Worm (Caenorhabditis elegans) whole organism, L1 larva: ENCODE results near the gene C52G5.2.
A peak's percentile ranks its signal among the peaks of the same experiment; 100 is the strongest.

ENCODE experiments used
- C04F5.9 ChIP-seq: sonication (generic microtip); optimal IDR thresholded peaks from 2 replicates; lab custom pipeline; 2016; ENCODE audit warnings: missing genetic modification characterization, missing compliant biosample characterization
- C34B4.2 ChIP-seq: sonication (generic microtip); optimal IDR thresholded peaks from 2 replicates; lab custom pipeline; 2017; ENCODE audit warnings: mild to moderate bottlenecking, missing genetic modification characterization, missing compliant biosample characterization
- F16B12.6 ChIP-seq: fragments of 150-350 bp; optimal IDR thresholded peaks from 2 replicates; lab custom pipeline; 2014; ENCODE audit warnings: missing biosample characterization, missing genetic modification characterization
- aha-1 ChIP-seq: fragments of 150-350 bp; optimal IDR thresholded peaks from 2 replicates; lab custom pipeline; 2014; ENCODE audit warnings: missing biosample characterization, missing genetic modification characterization
- alr-1 ChIP-seq: fragments of 200-800 bp; sonication (Bioruptor generic); optimal IDR thresholded peaks from 2 replicates; lab custom pipeline; 2018; ENCODE audit warnings: borderline replicate concordance, mild to moderate bottlenecking, missing genetic modification characterization, missing compliant biosample characterization
- ama-1 ChIP-seq: fragments of 150-350 bp; optimal IDR thresholded peaks from 2 replicates; lab custom pipeline; 2014
- blmp-1 ChIP-seq: fragments of 150-350 bp; optimal IDR thresholded peaks from 2 replicates; lab custom pipeline; 2014; ENCODE audit warnings: missing biosample characterization, missing genetic modification characterization
- ceh-63 ChIP-seq: fragments of 200-800 bp; sonication (Bioruptor generic); optimal IDR thresholded peaks from 2 replicates; lab custom pipeline; 2018; ENCODE audit warnings: mild to moderate bottlenecking, missing genetic modification characterization, missing compliant biosample characterization
- ceh-8 ChIP-seq: fragments of 200-800 bp; sonication (Bioruptor generic); optimal IDR thresholded peaks from 2 replicates; lab custom pipeline; 2018; ENCODE audit warnings: mild to moderate bottlenecking, missing genetic modification characterization, moderate library complexity, missing compliant biosample characterization
- ceh-82 ChIP-seq, 3 experiments: fragments of 150-350 bp in 1 of 3; sonication (generic microtip) in 2 of 3; optimal IDR thresholded peaks; 2 replicates each; lab custom pipeline; 2014 to 2017; ENCODE audit warnings: missing biosample characterization in 3 of 3, missing genetic modification characterization in 3 of 3
- ceh-88 ChIP-seq: fragments of 200-800 bp; sonication (Bioruptor generic); IDR thresholded peaks from 2 replicates; pipeline ENCODE4 v1.3.6; 2022; ENCODE audit warnings: missing genetic modification characterization, missing compliant biosample characterization
- ceh-90 ChIP-seq: sonication (generic microtip); optimal IDR thresholded peaks from 2 replicates; lab custom pipeline; 2016; ENCODE audit warnings: missing genetic modification characterization, missing compliant biosample characterization
- ces-1 ChIP-seq: fragments of 150-350 bp; optimal IDR thresholded peaks from 2 replicates; lab custom pipeline; 2014; ENCODE audit warnings: missing biosample characterization, missing genetic modification reagents, missing genetic modification characterization
- dpl-1 ChIP-seq, 3 experiments: fragments of 150-350 bp in 2 of 3; sonication (generic microtip) in 1 of 3; optimal IDR thresholded peaks; 2 replicates each; lab custom pipeline; 2014 to 2017; ENCODE audit warnings: missing biosample characterization in 3 of 3, missing genetic modification characterization in 3 of 3, missing genetic modification reagents in 3 of 3
- efl-1 ChIP-seq, 4 experiments: fragments of 150-350 bp; optimal IDR thresholded peaks in 3 of 4; peaks in 1 of 4; 1 replicate in 1 of 4; 2 replicates in 3 of 4; lab custom pipeline; 2014; ENCODE audit warnings: missing biosample characterization in 2 of 4, missing genetic modification characterization in 2 of 4, missing genetic modification reagents in 2 of 4
- efl-3 ChIP-seq: fragments of 200-800 bp; sonication (Bioruptor generic); optimal IDR thresholded peaks from 2 replicates; lab custom pipeline; 2018; ENCODE audit warnings: mild to moderate bottlenecking, missing genetic modification characterization, missing compliant biosample characterization
- elt-2 ChIP-seq: sonication (generic microtip); optimal IDR thresholded peaks from 2 replicates; lab custom pipeline; 2016; ENCODE audit warnings: missing genetic modification characterization, mild to moderate bottlenecking, inconsistent platforms, missing compliant biosample characterization, missing genetic modification reagents
- elt-3 ChIP-seq, 6 experiments: fragments of 150-350 bp in 1 of 6; sonication (generic microtip); optimal IDR thresholded peaks; 2 replicates each; lab custom pipeline; 2017 to 2018; ENCODE audit warnings: missing biosample characterization in 6 of 6, missing genetic modification characterization in 6 of 6, inconsistent platforms in 1 of 6
- fkh-10 ChIP-seq: sonication (generic microtip); optimal IDR thresholded peaks from 2 replicates; lab custom pipeline; 2017; ENCODE audit warnings: missing biosample characterization, missing genetic modification reagents, missing genetic modification characterization
- grh-1 ChIP-seq: fragments of 200-800 bp; sonication (Bioruptor generic); IDR thresholded peaks from 2 replicates; pipeline ENCODE4 v1.3.6; 2022; ENCODE audit warnings: missing genetic modification reagents, missing genetic modification characterization, missing compliant biosample characterization
- hpl-2 ChIP-seq: fragments of 150-350 bp; optimal IDR thresholded peaks from 2 replicates; lab custom pipeline; 2014; ENCODE audit warnings: missing biosample characterization, missing genetic modification reagents, missing genetic modification characterization
- irx-1 ChIP-seq: sonication (generic microtip); optimal IDR thresholded peaks from 2 replicates; lab custom pipeline; 2016; ENCODE audit warnings: missing genetic modification characterization, missing compliant biosample characterization
- lin-14 ChIP-seq: fragments of 200-800 bp; sonication (Bioruptor generic); optimal IDR thresholded peaks from 2 replicates; lab custom pipeline; 2018; ENCODE audit warnings: mild to moderate bottlenecking, missing genetic modification characterization, moderate library complexity, missing compliant biosample characterization
- lin-15B ChIP-seq: fragments of 150-350 bp; sonication (generic microtip); optimal IDR thresholded peaks from 3 replicates; lab custom pipeline; 2014; ENCODE audit warnings: missing biosample characterization, missing genetic modification characterization
- lin-35 ChIP-seq, 2 experiments: fragments of 150-350 bp; optimal IDR thresholded peaks; 2 replicates each; lab custom pipeline; 2014; ENCODE audit warnings: missing biosample characterization in 2 of 2, missing genetic modification characterization in 2 of 2, missing genetic modification reagents in 2 of 2
- lin-39 ChIP-seq: fragments of 150-350 bp; optimal IDR thresholded peaks from 2 replicates; lab custom pipeline; 2014; ENCODE audit warnings: missing biosample characterization, missing genetic modification reagents, missing genetic modification characterization
- mdl-1 ChIP-seq, 2 experiments: fragments of 150-350 bp; optimal IDR thresholded peaks; 2 replicates each; lab custom pipeline; 2014 to 2017; ENCODE audit warnings: missing biosample characterization in 2 of 2, missing genetic modification characterization in 2 of 2, inconsistent platforms in 1 of 2
- mef-2 ChIP-seq: fragments of 150-350 bp; optimal IDR thresholded peaks from 2 replicates; lab custom pipeline; 2014; ENCODE audit warnings: missing biosample characterization, missing genetic modification characterization
- mep-1 ChIP-seq: fragments of 150-350 bp; optimal IDR thresholded peaks from 2 replicates; lab custom pipeline; 2014; ENCODE audit warnings: missing biosample characterization, missing genetic modification characterization
- nhr-11 ChIP-seq: fragments of 150-350 bp; optimal IDR thresholded peaks from 2 replicates; lab custom pipeline; 2014; ENCODE audit warnings: missing biosample characterization, missing genetic modification characterization
- nhr-12 ChIP-seq: sonication (generic microtip); optimal IDR thresholded peaks from 2 replicates; lab custom pipeline; 2017; ENCODE audit warnings: missing biosample characterization, missing genetic modification characterization
- nhr-71 ChIP-seq: sonication (generic microtip); optimal IDR thresholded peaks from 2 replicates; lab custom pipeline; 2016; ENCODE audit warnings: mild to moderate bottlenecking, missing genetic modification characterization, moderate library complexity, missing compliant biosample characterization
- nhr-76 ChIP-seq: sonication (generic microtip); optimal IDR thresholded peaks from 2 replicates; lab custom pipeline; 2017; ENCODE audit warnings: missing biosample characterization, missing genetic modification characterization
- nhr-84 ChIP-seq: sonication (generic microtip); optimal IDR thresholded peaks from 2 replicates; lab custom pipeline; 2017; ENCODE audit warnings: missing biosample characterization, missing genetic modification characterization
- nhr-85 ChIP-seq: sonication (generic microtip); peaks from one replicate; lab custom pipeline; 2016; ENCODE audit warnings: missing genetic modification characterization, inconsistent platforms, missing compliant biosample characterization
- nhr-90 ChIP-seq: sonication (generic microtip); optimal IDR thresholded peaks from 2 replicates; lab custom pipeline; 2016; ENCODE audit warnings: mild to moderate bottlenecking, missing genetic modification characterization, missing compliant biosample characterization; ENCODE audit not compliant: poor library complexity
- pag-3 ChIP-seq: sonication (generic microtip); optimal IDR thresholded peaks from 2 replicates; lab custom pipeline; 2017; ENCODE audit warnings: missing genetic modification characterization, mild to moderate bottlenecking, missing compliant biosample characterization, antibody characterized with exemption, borderline replicate concordance; ENCODE audit not compliant: insufficient read depth
- pqm-1 ChIP-seq: sonication (generic microtip); optimal IDR thresholded peaks from 3 replicates; lab custom pipeline; 2017; ENCODE audit warnings: missing biosample characterization, missing genetic modification characterization
- rnt-1 ChIP-seq: sonication (generic microtip); optimal IDR thresholded peaks from 2 replicates; lab custom pipeline; 2016; ENCODE audit warnings: mild to moderate bottlenecking, missing genetic modification characterization, moderate library complexity, missing compliant biosample characterization
- snpc-4 ChIP-seq: fragments of 150-350 bp; optimal IDR thresholded peaks from 2 replicates; lab custom pipeline; 2014; ENCODE audit warnings: missing biosample characterization, missing genetic modification characterization
- unc-30 ChIP-seq: sonication (generic microtip); optimal IDR thresholded peaks from 2 replicates; lab custom pipeline; 2017; ENCODE audit warnings: missing biosample characterization, missing genetic modification characterization
- unc-62 ChIP-seq: fragments of 150-350 bp; optimal IDR thresholded peaks from 2 replicates; lab custom pipeline; 2014; ENCODE audit warnings: missing biosample characterization, missing genetic modification reagents, missing genetic modification characterization
- unc-86 ChIP-seq: sonication (generic microtip); optimal IDR thresholded peaks from 2 replicates; lab custom pipeline; 2016; ENCODE audit warnings: missing genetic modification characterization, missing compliant biosample characterization
- vab-15 ChIP-seq: sonication (generic microtip); optimal IDR thresholded peaks from 2 replicates; lab custom pipeline; 2017; ENCODE audit warnings: missing genotype, mild to moderate bottlenecking, missing genetic modification characterization, missing compliant biosample characterization
- xbp-1 ChIP-seq: sonication (generic microtip); optimal IDR thresholded peaks from 2 replicates; lab custom pipeline; 2016; ENCODE audit warnings: missing genetic modification characterization, missing compliant biosample characterization
- zag-1 ChIP-seq: fragments of 150-350 bp; optimal IDR thresholded peaks from 2 replicates; lab custom pipeline; 2014; ENCODE audit warnings: missing biosample characterization, missing genetic modification characterization
- zip-4 ChIP-seq: fragments of 200-800 bp; sonication (Bioruptor generic); optimal IDR thresholded peaks from 2 replicates; lab custom pipeline; 2018; ENCODE audit warnings: mild to moderate bottlenecking, missing genetic modification characterization, moderate library complexity, missing compliant biosample characterization
- ztf-4 ChIP-seq: fragments of 150-350 bp; optimal IDR thresholded peaks from 2 replicates; lab custom pipeline; 2014; ENCODE audit warnings: missing biosample characterization, missing genetic modification characterization

Gene C52G5.2

DNA sequence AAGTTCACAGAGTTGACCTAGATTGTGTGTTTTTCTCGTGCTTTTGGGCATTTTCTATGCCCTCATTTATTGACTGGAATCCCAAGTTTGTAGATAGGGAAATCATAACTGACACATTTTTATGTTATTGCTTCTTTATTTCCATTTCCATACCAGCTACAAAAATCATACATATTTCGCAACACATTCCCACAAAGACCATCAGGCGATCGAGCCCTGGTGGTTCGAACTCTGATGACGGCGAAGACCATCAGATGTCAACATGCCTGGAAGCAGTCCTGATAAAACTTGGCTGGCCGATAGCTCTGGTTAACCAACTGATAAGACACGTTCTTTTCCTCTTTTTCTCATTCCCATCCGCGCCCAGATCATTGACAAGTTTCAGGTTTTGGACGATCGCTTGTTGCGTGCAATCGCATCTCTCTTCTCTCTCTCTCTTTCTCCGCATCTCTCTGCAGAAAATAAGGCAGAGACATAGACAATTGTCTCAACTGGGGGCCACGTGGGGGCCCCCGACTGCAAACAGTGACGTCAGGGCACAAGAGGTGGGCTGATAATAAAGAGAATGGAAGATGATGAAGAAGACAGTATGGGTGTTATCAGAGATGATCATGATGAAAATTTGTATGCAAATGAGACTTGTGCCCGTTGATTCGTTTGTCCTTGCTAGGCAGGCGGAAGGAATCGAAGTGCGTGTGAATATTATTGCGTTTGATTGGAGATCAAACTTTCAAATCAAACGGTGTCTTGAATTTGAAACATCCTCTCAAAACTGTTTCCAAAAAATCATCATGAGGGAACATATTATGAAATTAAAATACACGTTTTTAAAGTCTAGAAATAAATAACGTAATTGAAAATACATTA lies 29.1 kb downstream of the C52G5.2 start (continued):
- TF ChIP-seq hpl-2 (GFP tag; lab: Kevin White, UChicago) (peak; percentile 69), alr-1 (tag; lab: Kevin White, UChicago) (no peak), grh-1 (GFP tag; lab: Robert Waterston, UW) (peak; percentile 70), efl-3 (GFP tag; lab: Kevin White, UChicago) (no peak), blmp-1 (tag; lab: Kevin White, UChicago) (peak; percentile 63), unc-30 (no peak), zip-4 (peak; percentile 34), lin-35 (GFP tag; optimal IDR thresholded peaks at IDR 0.05; lab: Kevin White, UChicago) (peak; percentile 31 to 85), ama-1 (lab: Kevin White, UChicago) (no peak), F16B12.6 (no peak), irx-1 (peak; percentile 18), nhr-76 (tag; lab: Kevin White, UChicago) (no peak), nhr-71 (peak; percentile 98), C34B4.2 (no peak), elt-3 (tag; optimal IDR thresholded peaks at IDR 0.05; lab: Kevin White, UChicago) (peak; percentile 20 to 91 (median 83)), pqm-1 (tag; lab: Kevin White, UChicago) (peak; percentile 16), zag-1 (tag; lab: Kevin White, UChicago) (no peak), fkh-10 (GFP tag; lab: Kevin White, UChicago) (no peak), lin-14 (GFP tag; lab: Kevin White, UChicago) (peak; percentile 96), mep-1 (peak; percentile 66), mef-2 (tag; lab: Kevin White, UChicago) (peak; percentile 74), unc-86 (no peak), ceh-82 (tag; optimal IDR thresholded peaks at IDR 0.05; lab: Kevin White, UChicago) (peak; percentile 43 to 47 (median 44)), dpl-1 (GFP tag; optimal IDR thresholded peaks at IDR 0.05; lab: Kevin White, UChicago) (peak in 2 of 3 experiments; percentile 9 to 44), lin-15B (tag; lab: Kevin White, UChicago) (no peak), ces-1 (GFP tag; lab: Kevin White, UChicago) (no peak), rnt-1 (tag; lab: Kevin White, UChicago) (peak; percentile 89), C04F5.9 (tag; lab: Kevin White, UChicago) (no peak), lin-39 (tag; lab: Kevin White, UChicago) (peak; percentile 70), nhr-11 (tag; lab: Kevin White, UChicago) (peak; percentile 58), pag-3 (peak; percentile 21), nhr-85 (tag; lab: Kevin White, UChicago) (peak; percentile 96), ceh-8 (GFP tag; lab: Kevin White, UChicago) (no peak), vab-15 (tag; lab: Kevin White, UChicago) (no peak), elt-2 (tag; lab: Kevin White, UChicago) (peak; percentile 100), mdl-1 (tag; optimal IDR thresholded peaks at IDR 0.05; lab: Kevin White, UChicago) (peak; percentile 87 to 100)

DNA sequence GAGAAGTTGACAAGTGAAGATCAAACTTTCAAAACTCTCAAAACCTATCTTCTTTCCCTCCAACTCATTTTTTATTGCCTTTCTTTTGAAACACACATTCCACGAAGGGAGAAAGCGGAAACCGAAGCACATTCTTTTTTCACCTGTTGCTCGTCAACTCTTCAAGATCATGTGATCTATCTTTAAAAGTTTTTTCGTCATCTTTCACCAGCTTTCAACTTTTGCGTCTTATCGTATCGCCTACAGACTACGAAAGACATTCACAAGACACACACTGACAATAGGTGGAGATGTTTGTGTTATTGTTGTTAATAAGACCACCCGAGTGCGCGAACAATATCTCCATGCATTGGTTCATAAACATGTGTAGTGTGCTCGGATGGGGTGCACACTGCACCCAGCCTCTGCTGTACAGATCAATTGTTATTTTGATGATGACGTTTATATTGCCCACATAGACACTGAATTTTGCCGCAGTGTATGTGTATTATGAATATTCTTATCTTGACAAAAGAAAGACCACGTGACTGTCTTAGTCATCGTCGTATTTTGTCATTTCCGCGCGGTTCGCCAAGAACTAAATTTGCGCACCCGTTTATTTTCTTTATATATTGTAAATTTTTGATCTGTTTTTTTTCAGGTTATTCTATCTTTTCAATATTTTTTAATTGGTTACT lies 30.7 kb downstream of the C52G5.2 start:
- TF ChIP-seq xbp-1 (tag; lab: Kevin White, UChicago) (peak; percentile 36), aha-1 (tag; lab: Kevin White, UChicago) (no peak), snpc-4 (tag; lab: Kevin White, UChicago) (no peak), F16B12.6 (no peak), lin-39 (tag; lab: Kevin White, UChicago) (peak; percentile 44), ceh-90 (tag; lab: Kevin White, UChicago) (no peak), unc-62 (no peak), nhr-12 (tag; lab: Kevin White, UChicago) (no peak), zag-1 (tag; lab: Kevin White, UChicago) (no peak), mdl-1 (tag; optimal IDR thresholded peaks at IDR 0.05; lab: Kevin White, UChicago) (no peak), ama-1 (lab: Kevin White, UChicago) (no peak), pqm-1 (tag; lab: Kevin White, UChicago) (no peak), ztf-4 (peak; percentile 61), unc-86 (no peak), blmp-1 (tag; lab: Kevin White, UChicago) (no peak), ceh-88 (GFP tag; lab: Robert Waterston, UW) (no peak), ceh-63 (GFP tag; lab: Kevin White, UChicago) (no peak), lin-14 (GFP tag; lab: Kevin White, UChicago) (peak; percentile 80), nhr-84 (no peak), efl-1 (optimal IDR thresholded peaks at IDR 0.05; lab: Kevin White, UChicago) (peak in 1 of 2 experiments; percentile 2), efl-1 (GFP tag; optimal IDR thresholded peaks at IDR 0.05 in 1 of 2; lab: Kevin White, UChicago) (no peak), nhr-90 (tag; lab: Kevin White, UChicago) (no peak), fkh-10 (GFP tag; lab: Kevin White, UChicago) (no peak)
